Fruit fly (Drosophila melanogaster) whole organism, embryonic: Measurements from ENCODE around the gene cyr.

Experiments
- ATbp ChIP-seq: fragments of 200-800 bp; sonication (Bioruptor generic); optimal IDR thresholded peaks from 2 replicates; lab custom pipeline; 2017; ENCODE audit warnings: missing biosample characterization, mild to moderate bottlenecking, missing genetic modification characterization, missing genetic modification reagents
- Asciz ChIP-seq: fragments of 200-800 bp; sonication (Bioruptor generic); optimal IDR thresholded peaks from 2 replicates; lab custom pipeline; 2017; ENCODE audit warnings: missing biosample characterization, mild to moderate bottlenecking, missing genetic modification characterization, missing genetic modification reagents
- B-H2 ChIP-seq: fragments of 200-800 bp; sonication (Bioruptor generic); optimal IDR thresholded peaks from 2 replicates; lab custom pipeline; 2018; ENCODE audit warnings: missing biosample characterization, mild to moderate bottlenecking, missing genetic modification characterization
- Blimp-1 ChIP-seq: fragments of 200-800 bp; sonication (Bioruptor generic); optimal IDR thresholded peaks from 3 replicates; lab custom pipeline; 2018; ENCODE audit warnings: missing biosample characterization, missing genetic modification characterization, mild to moderate bottlenecking, moderate library complexity, missing genetic modification reagents
- CG10543 ChIP-seq: fragments of 200-800 bp; sonication (Bioruptor generic); optimal IDR thresholded peaks from 3 replicates; lab custom pipeline; 2017; ENCODE audit warnings: missing biosample characterization, mild to moderate bottlenecking, missing genetic modification characterization, moderate library complexity
- CG11560 ChIP-seq: fragments of 200-800 bp; sonication (Bioruptor generic); IDR thresholded peaks from 3 replicates; pipeline ENCODE4 v1.3.6; 2022; ENCODE audit warnings: missing biosample characterization, missing genetic modification characterization
- CG11696 ChIP-seq: fragments of 200-800 bp; sonication (Bioruptor generic); IDR thresholded peaks from 2 replicates; pipeline ENCODE4 v1.3.6; 2022; ENCODE audit warnings: missing biosample characterization, missing genetic modification characterization
- CG13287 ChIP-seq: fragments of 200-800 bp; sonication (Bioruptor generic); IDR thresholded peaks from 2 replicates; pipeline ENCODE4 v1.3.6; 2022; ENCODE audit warnings: missing biosample characterization, missing genetic modification characterization; ENCODE audit not compliant: partially characterized antibody
- CG13894 ChIP-seq: fragments of 200-800 bp; sonication (Bioruptor generic); optimal IDR thresholded peaks from 3 replicates; lab custom pipeline; 2018; ENCODE audit warnings: missing biosample characterization, mild to moderate bottlenecking, missing genetic modification characterization, moderate library complexity
- CG14667 ChIP-seq: fragments of 200-800 bp; sonication (Bioruptor generic); IDR thresholded peaks from 2 replicates; pipeline ENCODE4 v1.3.6; 2022; ENCODE audit warnings: missing biosample characterization, missing genetic modification characterization
- CG14965 ChIP-seq: fragments of 200-800 bp; sonication (Bioruptor generic); optimal IDR thresholded peaks from 2 replicates; lab custom pipeline; 2016; ENCODE audit warnings: missing biosample characterization, missing genetic modification characterization, borderline replicate concordance
- CG15601 ChIP-seq: fragments of 200-800 bp; sonication (Bioruptor generic); optimal IDR thresholded peaks from 3 replicates; lab custom pipeline; 2019; ENCODE audit warnings: missing biosample characterization, mild to moderate bottlenecking, missing genetic modification characterization, moderate library complexity
- CG2120 ChIP-seq: fragments of 200-800 bp; sonication (Bioruptor generic); optimal IDR thresholded peaks from 3 replicates; lab custom pipeline; 2016; ENCODE audit warnings: missing biosample characterization, missing genetic modification characterization
- CG2678 ChIP-seq: fragments of 200-800 bp; sonication (Bioruptor generic); optimal IDR thresholded peaks from 3 replicates; lab custom pipeline; 2019; ENCODE audit warnings: missing biosample characterization, mild to moderate bottlenecking, missing genetic modification characterization, moderate library complexity
- CG2712 ChIP-seq: fragments of 200-800 bp; optimal IDR thresholded peaks from 3 replicates; lab custom pipeline; 2019; ENCODE audit warnings: missing biosample characterization, mild to moderate bottlenecking, missing genetic modification characterization, moderate library complexity
- CG4424 ChIP-seq: fragments of 200-800 bp; sonication (Bioruptor generic); optimal IDR thresholded peaks from 3 replicates; lab custom pipeline; 2016; ENCODE audit warnings: missing biosample characterization, missing genetic modification characterization
- CG9932 ChIP-seq: fragments of 200-800 bp; sonication (Bioruptor generic); IDR thresholded peaks from 2 replicates; pipeline ENCODE4 v1.3.6; 2022; ENCODE audit warnings: missing biosample characterization, missing genetic modification characterization
- CoRest ChIP-seq: fragments of 200-800 bp; sonication (Bioruptor generic); optimal IDR thresholded peaks from 3 replicates; lab custom pipeline; 2018; ENCODE audit warnings: missing biosample characterization, mild to moderate bottlenecking, missing genetic modification characterization, moderate library complexity
- Dbx ChIP-seq: fragments of 200-800 bp; sonication (Bioruptor generic); IDR thresholded peaks from 3 replicates; pipeline ENCODE4 v1.3.6; 2022; ENCODE audit warnings: missing biosample characterization, missing genetic modification characterization
- Dfd ChIP-seq, 2 experiments: fragments of >200 bp; optimal IDR thresholded peaks; 2 replicates each; lab custom pipeline; 2017; ENCODE audit warnings: missing biosample characterization in 2 of 2, missing genetic modification characterization in 2 of 2
- Dip2 ChIP-seq: fragments of 200-800 bp; sonication (Bioruptor generic); IDR thresholded peaks from 2 replicates; pipeline ENCODE4 v1.3.6; 2022; ENCODE audit warnings: missing biosample characterization, missing genetic modification characterization
- Dref ChIP-seq: fragments of 200-800 bp; sonication (Bioruptor generic); IDR thresholded peaks from 2 replicates; pipeline ENCODE4 v1.3.6; 2022; ENCODE audit warnings: missing biosample characterization, missing genetic modification characterization
- Ets97D ChIP-seq: fragments of 200-800 bp; sonication (Bioruptor generic); optimal IDR thresholded peaks from 3 replicates; lab custom pipeline; 2016; ENCODE audit warnings: missing biosample characterization, missing genetic modification characterization
- GATAe ChIP-seq: fragments of 200-800 bp; sonication (Bioruptor generic); conservative IDR thresholded peaks from 2 replicates; pipeline ENCODE4 v1.3.6; 2022; ENCODE audit warnings: missing biosample characterization, missing genetic modification characterization
- Gsc ChIP-seq: fragments of 200-800 bp; sonication (Bioruptor generic); IDR thresholded peaks from 2 replicates; pipeline ENCODE4 v1.3.6; 2022; ENCODE audit warnings: missing biosample characterization, missing genetic modification characterization
- HHEX ChIP-seq: fragments of 200-800 bp; sonication (Bioruptor generic); optimal IDR thresholded peaks from 3 replicates; lab custom pipeline; 2017; ENCODE audit warnings: missing biosample characterization, mild to moderate bottlenecking, missing genetic modification characterization, missing genetic modification reagents
- Hr3 ChIP-seq: fragments of 200-800 bp; sonication (Bioruptor generic); optimal IDR thresholded peaks from 3 replicates; lab custom pipeline; 2016; ENCODE audit warnings: missing biosample characterization, missing genetic modification characterization
- Hr39 ChIP-seq: fragments of >200 bp; optimal IDR thresholded peaks from 2 replicates; lab custom pipeline; 2017
- Med ChIP-seq: fragments of 200-800 bp; sonication (Bioruptor generic); peaks from one replicate; lab custom pipeline; 2016; ENCODE audit warnings: missing biosample characterization, missing genetic modification characterization, mild to moderate bottlenecking, inconsistent platforms, moderate library complexity
- Mrtf ChIP-seq: fragments of 200-800 bp; sonication (Bioruptor generic); IDR thresholded peaks from 3 replicates; pipeline ENCODE4 v1.3.6; 2022; ENCODE audit warnings: missing biosample characterization, missing genetic modification characterization
- Myb ChIP-seq: fragments of 200-800 bp; sonication (Bioruptor generic); optimal IDR thresholded peaks from 2 replicates; lab custom pipeline; 2016; ENCODE audit warnings: missing biosample characterization, missing genetic modification characterization
- NK7.1 ChIP-seq: fragments of 200-800 bp; sonication (Bioruptor generic); optimal IDR thresholded peaks from 3 replicates; lab custom pipeline; 2016; ENCODE audit warnings: missing biosample characterization, missing genetic modification characterization
- NfI ChIP-seq: fragments of 200-800 bp; sonication (Bioruptor generic); optimal IDR thresholded peaks from 3 replicates; lab custom pipeline; 2018; ENCODE audit warnings: missing biosample characterization, mild to moderate bottlenecking, missing genetic modification characterization, moderate library complexity
- Ravus ChIP-seq: fragments of 200-800 bp; sonication (Bioruptor generic); IDR thresholded peaks from 2 replicates; pipeline ENCODE4 v1.3.6; 2022; ENCODE audit warnings: missing biosample characterization, missing genetic modification characterization
- Sox100B ChIP-seq: fragments of 200-800 bp; sonication (Bioruptor generic); optimal IDR thresholded peaks from 3 replicates; lab custom pipeline; 2018; ENCODE audit warnings: missing biosample characterization, mild to moderate bottlenecking, missing genetic modification characterization
- Usf ChIP-seq: fragments of 200-800 bp; sonication (Bioruptor generic); optimal IDR thresholded peaks from 2 replicates; lab custom pipeline; 2017; ENCODE audit warnings: missing genotype, missing biosample characterization, missing genetic modification characterization
- corto ChIP-seq: fragments of 200-800 bp; sonication (Bioruptor generic); optimal IDR thresholded peaks from 2 replicates; lab custom pipeline; 2016; ENCODE audit warnings: missing biosample characterization, mild to moderate bottlenecking, missing genetic modification characterization, moderate library complexity
- gsb ChIP-seq: fragments of 200-800 bp; sonication (Bioruptor generic); IDR thresholded peaks from 2 replicates; pipeline ENCODE4 v1.3.6; 2022; ENCODE audit warnings: missing biosample characterization, missing genetic modification characterization
- hb ChIP-seq: fragments of 200-800 bp; sonication (Bioruptor generic); IDR thresholded peaks from 3 replicates; pipeline ENCODE4 v1.3.6; 2022; ENCODE audit warnings: missing biosample characterization, missing genetic modification characterization; ENCODE audit not compliant: partially characterized antibody
- ken ChIP-seq: fragments of 200-800 bp; sonication (Bioruptor generic); IDR thresholded peaks from 3 replicates; pipeline ENCODE4 v1.3.6; 2022; ENCODE audit warnings: missing biosample characterization, missing genetic modification characterization
- lab ChIP-seq: fragments of 200-800 bp; sonication (Bioruptor generic); optimal IDR thresholded peaks from 3 replicates; lab custom pipeline; 2017; ENCODE audit warnings: missing biosample characterization, missing genetic modification characterization, mild to moderate bottlenecking, moderate library complexity, missing genetic modification reagents
- org-1 ChIP-seq: fragments of 200-800 bp; sonication (Bioruptor generic); optimal IDR thresholded peaks from 2 replicates; lab custom pipeline; 2017; ENCODE audit warnings: missing biosample characterization, missing genetic modification characterization
- pita ChIP-seq: fragments of 200-800 bp; sonication (Bioruptor generic); optimal IDR thresholded peaks from 2 replicates; lab custom pipeline; 2017; ENCODE audit warnings: missing biosample characterization, mild to moderate bottlenecking, missing genetic modification characterization
- sim ChIP-seq: fragments of 200-800 bp; sonication (Bioruptor generic); IDR thresholded peaks from 2 replicates; pipeline ENCODE4 v1.3.6; 2022; ENCODE audit warnings: missing biosample characterization, missing genetic modification characterization
- sima ChIP-seq: fragments of 200-800 bp; sonication (Bioruptor generic); optimal IDR thresholded peaks from 2 replicates; lab custom pipeline; 2016; ENCODE audit warnings: missing biosample characterization, missing genetic modification characterization
- trh ChIP-seq: fragments of 200-800 bp; sonication (Bioruptor generic); optimal IDR thresholded peaks from 2 replicates; lab custom pipeline; 2016; ENCODE audit warnings: missing biosample characterization, missing genetic modification characterization
- vfl ChIP-seq: fragments of 200-800 bp; sonication (Bioruptor generic); optimal IDR thresholded peaks from 2 replicates; lab custom pipeline; 2016; ENCODE audit warnings: missing biosample characterization, missing genetic modification characterization
- wdn ChIP-seq: fragments of 200-800 bp; sonication (Bioruptor generic); IDR thresholded peaks from 2 replicates; pipeline ENCODE4 v1.3.6; 2022; ENCODE audit warnings: missing biosample characterization, missing genetic modification characterization
- wor ChIP-seq: fragments of 200-800 bp; sonication (Bioruptor generic); IDR thresholded peaks from 2 replicates; pipeline ENCODE4 v1.3.6; 2022; ENCODE audit warnings: missing biosample characterization, missing genetic modification characterization
- z ChIP-seq: fragments of 200-800 bp; sonication (Bioruptor generic); IDR thresholded peaks from 3 replicates; pipeline ENCODE4 v1.3.6; 2022; ENCODE audit warnings: missing biosample characterization, missing genetic modification characterization
- zfh2 ChIP-seq: fragments of 200-800 bp; sonication (Bioruptor generic); optimal IDR thresholded peaks from 2 replicates; lab custom pipeline; 2016; ENCODE audit warnings: missing biosample characterization, missing genetic modification characterization

Gene cyr

DNA sequence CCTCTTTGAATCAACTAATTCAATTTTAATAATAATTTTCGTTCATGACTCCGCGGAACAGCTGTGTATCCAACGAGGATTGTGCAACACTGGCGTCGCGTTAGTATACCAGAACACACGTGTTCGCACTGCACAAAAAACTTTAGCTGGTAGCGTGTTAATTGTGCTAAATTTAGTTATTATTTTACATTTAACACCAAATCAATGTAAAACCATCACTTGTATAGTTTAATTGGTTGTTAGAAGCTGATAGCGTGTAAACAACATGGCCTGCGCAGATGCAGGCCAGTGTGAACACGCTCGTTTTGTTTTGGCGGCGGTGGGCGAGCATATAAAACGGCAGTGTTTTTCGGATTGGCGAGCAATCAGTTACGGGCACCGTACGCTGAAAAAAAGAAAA lies 21.8 kb upstream of the cyr start, which contains the start of the genes Traf6 and GIIIspla2 (continued):
- TF ChIP-seq Usf (GFP tag; lab: Kevin White, UChicago) = peak; percentile 55
- TF ChIP-seq Gsc = peak; percentile 37; the same call in 1 of the 2 replicates
- TF ChIP-seq wdn (GFP tag; lab: Robert Waterston, UW) = peak; percentile 59; the same call in 1 of the 2 replicates
- peak; percentile 37 for TF ChIP-seq CG15601 (tag; lab: Kevin White, UChicago)
- TF ChIP-seq Hr3 (GFP tag; lab: Kevin White, UChicago) = peak; percentile 78
- TF ChIP-seq Dbx (GFP tag; lab: Robert Waterston, UW) = peak; percentile 81
- peak; percentile 81 for TF ChIP-seq ken (GFP tag; lab: Robert Waterston, UW)
- TF ChIP-seq Myb (GFP tag; lab: Kevin White, UChicago) = peak; percentile 63
- TF ChIP-seq wor (GFP tag; lab: Robert Waterston, UW) = peak; percentile 69; the same call in 1 of the 2 replicates
- no peak for TF ChIP-seq corto (GFP tag; lab: Kevin White, UChicago)
- TF ChIP-seq Mrtf (GFP tag; lab: Robert Waterston, UW) = peak; percentile 68; the same call in 1 of the 3 replicates
- TF ChIP-seq CG13894 = no peak
- TF ChIP-seq zfh2 (GFP tag; lab: Kevin White, UChicago) = peak; percentile 73
- no peak for TF ChIP-seq hb
- peak; percentile 80 for TF ChIP-seq NfI (GFP tag; lab: Kevin White, UChicago)
- no peak for TF ChIP-seq CG2678 (tag; lab: Kevin White, UChicago)
- 0 out of 3 replicates have a peak, but pooled peaks have one; percentile 37 for TF ChIP-seq CG11560 (tag; lab: Robert Waterston, UW)
- peak; percentile 17 for TF ChIP-seq ATbp (GFP tag; lab: Kevin White, UChicago)
- TF ChIP-seq Ets97D (GFP tag; lab: Kevin White, UChicago) = peak; percentile 61
- peak; percentile 86 for TF ChIP-seq B-H2 (GFP tag; lab: Kevin White, UChicago)
- peak; percentile 45 for TF ChIP-seq NK7.1
- peak; percentile 31; the same call in 1 of the 2 replicates for TF ChIP-seq Dref (GFP tag; lab: Robert Waterston, UW)
- TF ChIP-seq trh (GFP tag; lab: Kevin White, UChicago) = no peak
- peak; percentile 7; the same call in 1 of the 2 replicates for TF ChIP-seq Ravus (GFP tag; lab: Robert Waterston, UW)
- peak; percentile 57; the same call in 1 of the 2 replicates for TF ChIP-seq gsb (GFP tag; lab: Robert Waterston, UW)
- peak; percentile 65 for TF ChIP-seq CG4424 (GFP tag; lab: Kevin White, UChicago)
- TF ChIP-seq GATAe = peak; percentile 46; the same call in 1 of the 2 replicates
- no peak for TF ChIP-seq Dip2 (GFP tag; lab: Robert Waterston, UW)
- peak; percentile 60 for TF ChIP-seq HHEX (GFP tag; lab: Kevin White, UChicago)
- no peak for TF ChIP-seq z (GFP tag; lab: Robert Waterston, UW)
- TF ChIP-seq CG2712 (tag; lab: Kevin White, UChicago) = peak; percentile 82
- no peak for TF ChIP-seq lab (GFP tag; lab: Kevin White, UChicago)
- TF ChIP-seq Blimp-1 = no peak
- peak; percentile 87 for TF ChIP-seq CG2120 (GFP tag; lab: Kevin White, UChicago)
- TF ChIP-seq org-1 = peak; percentile 62
- no peak for TF ChIP-seq CG14965 (GFP tag; lab: Kevin White, UChicago)
- TF ChIP-seq sima (GFP tag; lab: Kevin White, UChicago) = no peak
- TF ChIP-seq vfl (GFP tag; lab: Kevin White, UChicago) = peak; percentile 59
- peak; percentile 78 for TF ChIP-seq CG10543 (GFP tag; lab: Kevin White, UChicago)
- TF ChIP-seq CG14667 (GFP tag; lab: Robert Waterston, UW) = peak; percentile 66
- no peak for TF ChIP-seq Dfd (GFP tag; optimal IDR thresholded peaks at IDR 0.05; lab: Kevin White, UChicago)
- TF ChIP-seq Asciz (GFP tag; lab: Kevin White, UChicago) = no peak
- 0 out of 2 replicates have a peak, but pooled peaks have one; percentile 48 for TF ChIP-seq sim (GFP tag; lab: Robert Waterston, UW)
- peak; percentile 96 for TF ChIP-seq Med (GFP tag; lab: Kevin White, UChicago)
- TF ChIP-seq CG13287 (GFP tag; lab: Robert Waterston, UW) = peak; percentile 59
- TF ChIP-seq CG9932 (GFP tag; lab: Robert Waterston, UW) = peak; percentile 85
- TF ChIP-seq pita (GFP tag; lab: Kevin White, UChicago) = no peak
- TF ChIP-seq CG11696 (GFP tag; lab: Robert Waterston, UW) = peak; percentile 30; the same call in 1 of the 2 replicates
- peak; percentile 82 for TF ChIP-seq CoRest (tag; lab: Kevin White, UChicago)
- no peak for TF ChIP-seq Hr39
- TF ChIP-seq Sox100B (GFP tag; lab: Kevin White, UChicago) = no peak
